Fruit fly (Drosophila melanogaster): ENCODE results near the gene Faf2.

- TF ChIP-seq psq (optimal IDR thresholded peaks at IDR 0.05): no peak
- no peak for TF ChIP-seq Myc (optimal IDR thresholded peaks at IDR 0.05)
- TF ChIP-seq h (optimal IDR thresholded peaks at IDR 0.05): no peak
- no peak for TF ChIP-seq insv (optimal IDR thresholded peaks at IDR 0.05)
- no peak for TF ChIP-seq ttk (optimal IDR thresholded peaks at IDR 0.05)
Observed at dm6 chr2L:18724842-18725241, 16.4 kb upstream of the Faf2 start.

All from Kc167 (cell line).